Worm (Caenorhabditis elegans): ENCODE data around the gene T26A8.4.
A peak's percentile ranks its signal among the peaks of the same experiment; 100 is the strongest.

The T26A8.4 gene

DNA sequence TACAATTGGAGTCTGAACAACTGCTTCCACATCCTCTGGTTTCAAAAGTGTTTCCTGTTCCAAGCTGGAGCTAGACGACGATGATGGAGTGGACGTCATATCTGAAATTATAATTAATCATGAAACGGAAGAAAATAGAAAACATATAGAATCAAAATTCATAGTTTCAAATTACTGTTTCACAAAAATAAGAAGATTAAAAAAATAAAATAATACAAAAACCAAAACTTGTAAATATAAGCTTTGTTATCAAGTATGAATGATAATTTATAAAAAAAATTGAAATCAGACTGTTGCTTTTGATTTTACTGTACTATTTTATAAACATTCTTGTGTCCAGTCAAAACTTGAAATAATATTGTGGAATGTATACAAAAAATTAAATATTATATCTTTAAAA is 31.0 kb upstream of the T26A8.4 start, which contains the start of gene str-176:
TSS of gene str-176 (minus strand) at position 101 of the 400 bp plus-strand sequence.
- no peak for TF ChIP-seq F49E8.2 (tag; optimal IDR thresholded peaks at IDR 0.05; ENCODE audit: borderline replicate concordance)
- TF ChIP-seq nhr-237 (tag; optimal IDR thresholded peaks at IDR 0.05), result no peak
- no peak for TF ChIP-seq egl-43 (GFP tag; IDR thresholded peaks at IDR 0.05)
- no peak for TF ChIP-seq dmd-9 (GFP tag; IDR thresholded peaks at IDR 0.05)
- no peak for TF ChIP-seq tra-1 (GFP tag; IDR thresholded peaks at IDR 0.05)
- no peak for TF ChIP-seq spr-3 (GFP tag; optimal IDR thresholded peaks at IDR 0.05)
- TF ChIP-seq cey-2 (tag; optimal IDR thresholded peaks at IDR 0.05; ENCODE audit: borderline replicate concordance, insufficient read depth), result no peak
- no peak for TF ChIP-seq dpl-1 (GFP tag; optimal IDR thresholded peaks at IDR 0.05)
- no peak for TF ChIP-seq nhr-111 (GFP tag; optimal IDR thresholded peaks at IDR 0.05)
- TF ChIP-seq ctbp-1 (GFP tag; IDR thresholded peaks at IDR 0.05), result no peak

DNA sequence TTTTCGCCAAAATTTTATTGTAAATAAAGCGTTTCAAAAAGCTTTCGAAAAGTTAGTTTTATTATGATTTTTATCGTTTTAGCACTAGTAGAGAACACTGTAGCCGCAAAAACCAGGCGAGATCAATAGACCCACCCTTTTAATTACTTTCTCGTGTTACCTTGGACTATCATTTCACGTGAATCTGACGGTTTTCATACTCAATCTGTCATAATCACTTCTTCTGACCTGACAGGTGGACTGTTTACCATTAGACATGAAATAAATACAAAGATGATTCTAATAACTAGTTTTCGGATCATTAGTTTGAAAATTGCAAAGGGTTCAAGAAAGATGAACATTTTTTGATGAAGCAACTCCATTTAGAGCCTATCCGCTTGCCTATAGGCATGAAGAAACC is 30.4 kb upstream of the T26A8.4 start:
- TF ChIP-seq duxl-1 (tag; optimal IDR thresholded peaks at IDR 0.05; ENCODE audit: poor library complexity), result no peak
- TF ChIP-seq nhr-28 (tag; optimal IDR thresholded peaks at IDR 0.05), result peak; percentile 68
- TF ChIP-seq hlh-30 (tag; optimal IDR thresholded peaks at IDR 0.05; ENCODE audit: insufficient read depth), result peak; percentile 58
- no peak for TF ChIP-seq Y48G9A.11 (GFP tag; IDR thresholded peaks at IDR 0.05)
- no peak for TF ChIP-seq madf-5 (GFP tag; IDR thresholded peaks at IDR 0.05)
- no peak for TF ChIP-seq saeg-2 (GFP tag; IDR thresholded peaks at IDR 0.05)
- no peak for TF ChIP-seq lin-29 (GFP tag; IDR thresholded peaks at IDR 0.05)
- TF ChIP-seq dmd-6 (GFP tag; IDR thresholded peaks at IDR 0.05), result 0 out of 2 replicates have a peak, but pooled peaks have one; percentile 9
- TF ChIP-seq F44E2.7 (GFP tag; IDR thresholded peaks at IDR 0.05), result no peak
- no peak for TF ChIP-seq pha-4 (GFP tag; IDR thresholded peaks at IDR 0.05)
- TF ChIP-seq pha-4 (tag; optimal IDR thresholded peaks at IDR 0.05), result no peak
- no peak for TF ChIP-seq lin-1 (GFP tag; IDR thresholded peaks at IDR 0.05)
- peak in 1 of 2 experiments; percentile 100 for TF ChIP-seq unc-62 (GFP tag; optimal IDR thresholded peaks at IDR 0.05 in 1 of 2)
- no peak for TF ChIP-seq unc-62 (tag; optimal IDR thresholded peaks at IDR 0.05)
- no peak for TF ChIP-seq nhr-42 (GFP tag; IDR thresholded peaks at IDR 0.05)
- no peak for TF ChIP-seq daf-19 (GFP tag; conservative IDR thresholded peaks at IDR 0.05)
- no peak for TF ChIP-seq F10B5.3 (tag; optimal IDR thresholded peaks at IDR 0.05)
- TF ChIP-seq zip-11 (GFP tag; IDR thresholded peaks at IDR 0.05), result no peak
- TF ChIP-seq ceh-20 (GFP tag; IDR thresholded peaks at IDR 0.05), result peak; percentile 60; the same call in 1 of the 2 replicates
- TF ChIP-seq nhr-77 (tag; optimal IDR thresholded peaks at IDR 0.05), result no peak
- no peak for TF ChIP-seq aly-2 (tag; optimal IDR thresholded peaks at IDR 0.05)
- TF ChIP-seq php-3 (GFP tag; IDR thresholded peaks at IDR 0.05), result no peak
- no peak for TF ChIP-seq ceh-32 (tag; optimal IDR thresholded peaks at IDR 0.05; ENCODE audit: poor library complexity)
- peak; percentile 39 for TF ChIP-seq aha-1 (tag)
- peak; percentile 24 for TF ChIP-seq hlh-11 (tag; optimal IDR thresholded peaks at IDR 0.05)
- TF ChIP-seq ama-1 (optimal IDR thresholded peaks at IDR 0.05), result no peak
- TF ChIP-seq tag-97 (GFP tag; IDR thresholded peaks at IDR 0.05), result no peak
- peak in 1 of 2 experiments; percentile 84 for TF ChIP-seq mdl-1 (tag; optimal IDR thresholded peaks at IDR 0.05)

DNA sequence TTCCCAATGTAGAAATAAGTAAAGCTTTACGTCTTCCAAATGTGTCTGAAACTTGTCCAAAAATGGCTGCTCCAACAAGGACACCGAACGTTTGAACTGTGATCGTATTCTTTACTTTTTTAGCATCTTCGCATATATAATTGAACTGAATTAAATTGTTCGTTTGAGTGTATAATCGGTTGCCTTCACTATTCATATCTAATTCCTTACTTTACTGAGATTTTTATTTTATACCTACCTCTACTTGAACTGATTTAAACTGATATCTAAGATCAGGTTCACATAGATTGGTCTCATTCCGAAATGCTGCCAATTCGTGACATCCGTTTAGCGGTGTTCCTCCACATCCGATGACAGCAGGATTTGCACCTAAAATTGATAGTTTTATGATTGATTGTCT is 29.7 kb upstream of the T26A8.4 start:
- peak in 1 of 2 experiments; percentile 54 for TF ChIP-seq unc-62 (GFP tag; optimal IDR thresholded peaks at IDR 0.05 in 1 of 2)
- no peak for TF ChIP-seq unc-62 (tag; optimal IDR thresholded peaks at IDR 0.05)
- TF ChIP-seq spr-1 (tag; optimal IDR thresholded peaks at IDR 0.05), result no peak

Measured in whole organism, L4 larva.